Worm (Caenorhabditis elegans): ENCODE results near the gene C45B11.9.

- TF ChIP-seq Y53G8AR.9 (GFP tag; conservative IDR thresholded peaks at IDR 0.05): no peak
- no peak for TF ChIP-seq somi-1 (GFP tag; optimal IDR thresholded peaks at IDR 0.05)
- TF ChIP-seq ama-1 (optimal IDR thresholded peaks at IDR 0.05): no peak
- no peak for TF ChIP-seq ama-1 (GFP tag; optimal IDR thresholded peaks at IDR 0.05)
- no peak for TF ChIP-seq lin-54 (GFP tag; optimal IDR thresholded peaks at IDR 0.05)
- TF ChIP-seq B0336.3 (GFP tag; IDR thresholded peaks at IDR 0.05): no peak
- no peak for TF ChIP-seq dpff-1 (tag; optimal IDR thresholded peaks at IDR 0.05)
- TF ChIP-seq dpl-1 (GFP tag; optimal IDR thresholded peaks at IDR 0.05): no peak
- no peak for TF ChIP-seq rec-8 (tag; optimal IDR thresholded peaks at IDR 0.05)
These were observed 34.3 kb downstream of the C45B11.9 start, which contains the start of gene act-3 for ce11 chrV:11074448-11074847.
